Fruit fly (Drosophila melanogaster): Measurements from ENCODE around the gene Rpp30.

- TF ChIP-seq toe (GFP tag; optimal IDR thresholded peaks at IDR 0.05) (no peak), kay (GFP tag; ENCODE audit: borderline replicate concordance) (no peak), Hr96 (GFP tag; optimal IDR thresholded peaks at IDR 0.05) (no peak), CG7045 (GFP tag; optimal IDR thresholded peaks at IDR 0.05) (no peak), ovo (GFP tag; optimal IDR thresholded peaks at IDR 0.05) (no peak), CG7101 (tag; optimal IDR thresholded peaks at IDR 0.05) (no peak), cnc (optimal IDR thresholded peaks at IDR 0.05) (no peak), Mnt (GFP tag; optimal IDR thresholded peaks at IDR 0.05) (no peak), CG1620 (GFP tag; optimal IDR thresholded peaks at IDR 0.05) (no peak), cic (GFP tag; optimal IDR thresholded peaks at IDR 0.05) (no peak), CG12768 (GFP tag; optimal IDR thresholded peaks at IDR 0.05) (peak; percentile 13), CG14711 (tag; optimal IDR thresholded peaks at IDR 0.05) (no peak), Crg-1 (GFP tag; optimal IDR thresholded peaks at IDR 0.05) (no peak)
Measured at dm6 chr2L:224599-225385, 27.4 kb downstream of the Rpp30 start.
